Fruit fly (Drosophila melanogaster) Kc167 (cell line): Measurements from ENCODE around the gene Rbf.

ENCODE experiments used
- Myc ChIP-seq: fragments of >200 bp; optimal IDR thresholded peaks from 2 replicates; lab custom pipeline; 2017; ENCODE audit warnings: missing external identifiers
- h ChIP-seq: fragments of >200 bp; optimal IDR thresholded peaks from 3 replicates; lab custom pipeline; 2018; ENCODE audit warnings: missing external identifiers
- insv ChIP-seq: fragments of >200 bp; optimal IDR thresholded peaks from 3 replicates; lab custom pipeline; 2018; ENCODE audit warnings: missing external identifiers
- ttk ChIP-seq: sonication (Bioruptor generic); optimal IDR thresholded peaks from 2 replicates; lab custom pipeline; 2017; ENCODE audit warnings: missing external identifiers

- TF ChIP-seq h (lab: Kevin White, UChicago) = no peak
- TF ChIP-seq Myc = no peak
- no peak for TF ChIP-seq insv
- TF ChIP-seq ttk = no peak
These were observed 45.8 kb upstream of the Rbf start, which contains the start of gene CG3713 for dm6 chrX:847057-847456.
